Fruit fly (Drosophila melanogaster): Measurements from ENCODE around the gene SdhD.
A peak's percentile ranks its signal among the peaks of the same experiment; 100 is the strongest.

Gene SdhD

dm6 chr3R:23782456-23783402 lies 22.3 kb upstream of the SdhD start (continued):
- TF ChIP-seq Chrac-16 (GFP tag; optimal IDR thresholded peaks at IDR 0.05): peak; percentile 88
- peak; percentile 30 for TF ChIP-seq tup (GFP tag; optimal IDR thresholded peaks at IDR 0.05)
- TF ChIP-seq org-1 (GFP tag; optimal IDR thresholded peaks at IDR 0.05): peak; percentile 78
- no peak for TF ChIP-seq CG42726 (GFP tag; IDR thresholded peaks at IDR 0.05; ENCODE audit: partially characterized antibody)
- TF ChIP-seq CG31224 (GFP tag; IDR thresholded peaks at IDR 0.05): peak; percentile 8
- peak; percentile 95 for TF ChIP-seq Xrp1 (GFP tag; IDR thresholded peaks at IDR 0.05)
- TF ChIP-seq CG7987 (GFP tag; optimal IDR thresholded peaks at IDR 0.05): peak; percentile 88
- peak; percentile 47 for TF ChIP-seq crc (GFP tag; optimal IDR thresholded peaks at IDR 0.05)
- TF ChIP-seq corto (GFP tag; optimal IDR thresholded peaks at IDR 0.05): peak; percentile 85
- no peak for TF ChIP-seq Doc2 (GFP tag; IDR thresholded peaks at IDR 0.05)
- TF ChIP-seq CG4328 (GFP tag; optimal IDR thresholded peaks at IDR 0.05): peak; percentile 75
- peak; percentile 91 for TF ChIP-seq CG1603 (tag; optimal IDR thresholded peaks at IDR 0.05)
- TF ChIP-seq Ptx1 (GFP tag; IDR thresholded peaks at IDR 0.05): peak; percentile 90
- TF ChIP-seq Mes4 (GFP tag; optimal IDR thresholded peaks at IDR 0.05): peak; percentile 84
- TF ChIP-seq CG3281 (GFP tag; optimal IDR thresholded peaks at IDR 0.05): peak; percentile 62
- peak; percentile 77 for TF ChIP-seq CG13123 (GFP tag; optimal IDR thresholded peaks at IDR 0.05)
- TF ChIP-seq ewg (GFP tag; optimal IDR thresholded peaks at IDR 0.05): peak; percentile 85
- TF ChIP-seq Sry-δ (GFP tag; optimal IDR thresholded peaks at IDR 0.05): peak; percentile 27
- peak; percentile 30 for TF ChIP-seq CG32532 (GFP tag; IDR thresholded peaks at IDR 0.05)
- TF ChIP-seq grau (tag; optimal IDR thresholded peaks at IDR 0.05): peak; percentile 86
- peak; percentile 97 for TF ChIP-seq CG8388 (GFP tag; optimal IDR thresholded peaks at IDR 0.05)
- TF ChIP-seq Dip2 (GFP tag; IDR thresholded peaks at IDR 0.05): no peak
- no peak; the same call in 1 of the 2 replicates for TF ChIP-seq Ravus (GFP tag; IDR thresholded peaks at IDR 0.05)
- TF ChIP-seq slp2 (GFP tag; optimal IDR thresholded peaks at IDR 0.05): peak; percentile 85
- TF ChIP-seq CG34376 (GFP tag; optimal IDR thresholded peaks at IDR 0.05): peak; percentile 87
- peak; percentile 93 for TF ChIP-seq CG4404 (GFP tag; IDR thresholded peaks at IDR 0.05)
- peak; percentile 56; the same call in 1 of the 2 replicates for TF ChIP-seq CG16779 (GFP tag; IDR thresholded peaks at IDR 0.05)
- TF ChIP-seq ind (GFP tag; optimal IDR thresholded peaks at IDR 0.05): peak; percentile 80
- TF ChIP-seq CG13296 (GFP tag; optimal IDR thresholded peaks at IDR 0.05): peak; percentile 76
- peak; percentile 85 for TF ChIP-seq CrebB (tag; optimal IDR thresholded peaks at IDR 0.05)
- TF ChIP-seq CG43689 (GFP tag; IDR thresholded peaks at IDR 0.05): peak; percentile 65
- peak; percentile 90 for TF ChIP-seq twi (tag; optimal IDR thresholded peaks at IDR 0.05)
- peak in 1 of 3 experiments; percentile 94 for TF ChIP-seq Stat92E (GFP tag; optimal IDR thresholded peaks at IDR 0.05)
- TF ChIP-seq CG12219 (GFP tag; optimal IDR thresholded peaks at IDR 0.05): peak; percentile 82
- peak; percentile 26 for TF ChIP-seq Neu2 (GFP tag; optimal IDR thresholded peaks at IDR 0.05; ENCODE audit: borderline replicate concordance)
- no peak for TF ChIP-seq Lpt (GFP tag; optimal IDR thresholded peaks at IDR 0.05)
- peak; percentile 82 for TF ChIP-seq CG13424 (tag; optimal IDR thresholded peaks at IDR 0.05)
- peak; percentile 81 for TF ChIP-seq CG1024 (GFP tag; IDR thresholded peaks at IDR 0.05)
- peak; percentile 10 for TF ChIP-seq CG17912 (GFP tag; optimal IDR thresholded peaks at IDR 0.05)
- TF ChIP-seq Blimp-1 (GFP tag; optimal IDR thresholded peaks at IDR 0.05): peak; percentile 92
- no peak; the same call in 1 of the 2 replicates for TF ChIP-seq CG11696 (GFP tag; IDR thresholded peaks at IDR 0.05)
- TF ChIP-seq gem (tag; optimal IDR thresholded peaks at IDR 0.05): peak; percentile 95
- peak; percentile 61 for TF ChIP-seq CG7786 (GFP tag; optimal IDR thresholded peaks at IDR 0.05)
- peak; percentile 94 for TF ChIP-seq CG10959 (GFP tag; IDR thresholded peaks at IDR 0.05)
- peak in 1 of 2 experiments; percentile 80 for TF ChIP-seq Eip74EF (GFP tag; optimal IDR thresholded peaks at IDR 0.05)
- peak; percentile 9 for TF ChIP-seq pho (GFP tag; optimal IDR thresholded peaks at IDR 0.05)
- TF ChIP-seq tgo (GFP tag; IDR thresholded peaks at IDR 0.05): peak; percentile 81
- TF ChIP-seq CG6813 (GFP tag; optimal IDR thresholded peaks at IDR 0.05): peak; percentile 82

All from whole organism, embryonic.